Worm (Caenorhabditis elegans): ENCODE results near the gene C25E10.16.

DNA sequence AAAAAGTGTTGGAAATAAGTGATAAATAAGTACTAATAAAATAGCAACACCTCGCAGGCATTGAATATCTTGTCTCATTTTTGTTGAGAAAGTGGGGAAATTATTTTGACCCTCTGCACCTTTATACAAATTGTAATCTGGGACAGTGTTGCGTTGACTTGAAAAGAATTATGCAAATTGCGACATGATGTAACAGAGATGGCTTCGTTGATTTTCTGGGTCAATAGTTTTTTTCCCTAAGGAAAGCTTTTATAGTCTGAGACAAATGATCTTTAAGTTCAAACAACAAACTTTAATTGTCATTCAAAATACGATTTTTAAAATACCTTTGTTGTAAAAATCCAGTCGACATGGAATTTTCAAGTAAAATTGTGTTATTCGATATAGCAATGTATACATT is 34.7 kb downstream of the C25E10.16 start, which contains the start of gene bus-1:
- TF ChIP-seq hmg-4 (GFP tag; optimal IDR thresholded peaks at IDR 0.05) = no peak
- no peak for TF ChIP-seq ama-1 (optimal IDR thresholded peaks at IDR 0.05)
- TF ChIP-seq sea-1 (GFP tag; conservative IDR thresholded peaks at IDR 0.05) = no peak
- TF ChIP-seq flt-1 (GFP tag; IDR thresholded peaks at IDR 0.05) = no peak
- TF ChIP-seq ets-7 (tag; optimal IDR thresholded peaks at IDR 0.05) = no peak
- no peak for TF ChIP-seq tbx-11 (GFP tag; IDR thresholded peaks at IDR 0.05)
- no peak for TF ChIP-seq aly-1 (tag; optimal IDR thresholded peaks at IDR 0.05)
- no peak for TF ChIP-seq hmbx-1 (tag; optimal IDR thresholded peaks at IDR 0.05)
- no peak for TF ChIP-seq tbx-37 (GFP tag; conservative IDR thresholded peaks at IDR 0.05)
- no peak for TF ChIP-seq F13C5.2 (tag; optimal IDR thresholded peaks at IDR 0.05)
- no peak for TF ChIP-seq scrt-1 (GFP tag; IDR thresholded peaks at IDR 0.05)
